Fruit fly (Drosophila melanogaster) whole organism, adult: Measurements from ENCODE around the gene CG31715.
A peak's percentile ranks its signal among the peaks of the same experiment; 100 is the strongest.

ENCODE experiments used
- CG11617 ChIP-seq: fragments of 200-800 bp; sonication (Bioruptor generic); optimal IDR thresholded peaks from 2 replicates; lab custom pipeline; 2017; ENCODE audit warnings: mild to moderate bottlenecking, missing biosample characterization, missing genetic modification reagents, missing genetic modification characterization
- CG12768 ChIP-seq: fragments of 200-800 bp; sonication (Bioruptor generic); optimal IDR thresholded peaks from 2 replicates; lab custom pipeline; 2017; ENCODE audit warnings: missing biosample characterization, missing genetic modification characterization, mild to moderate bottlenecking, moderate library complexity, missing genetic modification reagents
- CG14711 ChIP-seq: fragments of 200-800 bp; sonication (Bioruptor generic); optimal IDR thresholded peaks from 2 replicates; lab custom pipeline; 2018; ENCODE audit warnings: missing biosample characterization, mild to moderate bottlenecking, missing genetic modification characterization, moderate library complexity
- CG1620 ChIP-seq: fragments of 200-800 bp; sonication (Bioruptor generic); optimal IDR thresholded peaks from 2 replicates; lab custom pipeline; 2016; ENCODE audit warnings: missing biosample characterization, missing genetic modification characterization
- CG33017 ChIP-seq: fragments of 200-800 bp; sonication (Bioruptor generic); optimal IDR thresholded peaks from 2 replicates; lab custom pipeline; 2018; ENCODE audit warnings: missing biosample characterization, mild to moderate bottlenecking, missing genetic modification characterization, moderate library complexity
- CG5204 ChIP-seq: fragments of 200-800 bp; sonication (Bioruptor generic); optimal IDR thresholded peaks from 2 replicates; lab custom pipeline; 2016; ENCODE audit warnings: missing biosample characterization, missing genetic modification characterization
- CG7045 ChIP-seq: fragments of 200-800 bp; sonication (Bioruptor generic); optimal IDR thresholded peaks from 2 replicates; lab custom pipeline; 2017; ENCODE audit warnings: missing biosample characterization, mild to moderate bottlenecking, missing genetic modification characterization
- CG7101 ChIP-seq: fragments of 200-800 bp; sonication (Bioruptor generic); optimal IDR thresholded peaks from 2 replicates; lab custom pipeline; 2018; ENCODE audit warnings: missing biosample characterization, mild to moderate bottlenecking, missing genetic modification characterization, moderate library complexity
- Clk ChIP-seq: fragments of 200-800 bp; sonication (Bioruptor generic); optimal IDR thresholded peaks from 2 replicates; lab custom pipeline; 2017; ENCODE audit warnings: missing biosample characterization, missing genetic modification characterization
- Crg-1 ChIP-seq: fragments of 200-800 bp; sonication (Bioruptor generic); optimal IDR thresholded peaks from 2 replicates; lab custom pipeline; 2016; ENCODE audit warnings: missing biosample characterization, missing genetic modification characterization
- Hr96 ChIP-seq: fragments of 200-800 bp; sonication (Bioruptor generic); optimal IDR thresholded peaks from 2 replicates; lab custom pipeline; 2016; ENCODE audit warnings: missing biosample characterization, missing genetic modification characterization
- Mnt ChIP-seq: fragments of 200-800 bp; sonication (Bioruptor generic); optimal IDR thresholded peaks from 2 replicates; lab custom pipeline; 2016; ENCODE audit warnings: missing biosample characterization, mild to moderate bottlenecking, missing genetic modification characterization
- bab1 ChIP-seq: fragments of 200-800 bp; sonication (Bioruptor generic); optimal IDR thresholded peaks from 3 replicates; lab custom pipeline; 2019; ENCODE audit warnings: missing biosample characterization, mild to moderate bottlenecking, missing genetic modification characterization, moderate library complexity
- cic ChIP-seq: fragments of 200-800 bp; sonication (Bioruptor generic); optimal IDR thresholded peaks from 2 replicates; lab custom pipeline; 2017; ENCODE audit warnings: missing biosample characterization, mild to moderate bottlenecking, missing genetic modification characterization, moderate library complexity
- cnc ChIP-seq, 2 experiments: fragments of >200 bp; optimal IDR thresholded peaks; 2 replicates each; lab custom pipeline; 2017
- kay ChIP-seq: fragments of 200-800 bp; sonication (Bioruptor generic); peaks from one replicate; lab custom pipeline; 2016; ENCODE audit warnings: missing biosample characterization, missing genetic modification characterization, borderline replicate concordance
- ovo ChIP-seq: fragments of 200-800 bp; sonication (Bioruptor generic); optimal IDR thresholded peaks from 2 replicates; lab custom pipeline; 2016; ENCODE audit warnings: missing biosample characterization, missing genetic modification characterization
- pad ChIP-seq: fragments of 200-800 bp; sonication (Bioruptor generic); optimal IDR thresholded peaks from 3 replicates; lab custom pipeline; 2017; ENCODE audit warnings: missing biosample characterization, missing genetic modification characterization, mild to moderate bottlenecking, moderate library complexity, missing genetic modification reagents
- tj ChIP-seq: fragments of 200-800 bp; sonication (Bioruptor generic); optimal IDR thresholded peaks from 3 replicates; lab custom pipeline; 2017; ENCODE audit warnings: missing biosample characterization, mild to moderate bottlenecking, missing genetic modification characterization, moderate library complexity
- toe ChIP-seq: fragments of 200-800 bp; sonication (Bioruptor generic); optimal IDR thresholded peaks from 2 replicates; lab custom pipeline; 2016; ENCODE audit warnings: missing biosample characterization, missing genetic modification characterization

CG31715 gene

DNA sequence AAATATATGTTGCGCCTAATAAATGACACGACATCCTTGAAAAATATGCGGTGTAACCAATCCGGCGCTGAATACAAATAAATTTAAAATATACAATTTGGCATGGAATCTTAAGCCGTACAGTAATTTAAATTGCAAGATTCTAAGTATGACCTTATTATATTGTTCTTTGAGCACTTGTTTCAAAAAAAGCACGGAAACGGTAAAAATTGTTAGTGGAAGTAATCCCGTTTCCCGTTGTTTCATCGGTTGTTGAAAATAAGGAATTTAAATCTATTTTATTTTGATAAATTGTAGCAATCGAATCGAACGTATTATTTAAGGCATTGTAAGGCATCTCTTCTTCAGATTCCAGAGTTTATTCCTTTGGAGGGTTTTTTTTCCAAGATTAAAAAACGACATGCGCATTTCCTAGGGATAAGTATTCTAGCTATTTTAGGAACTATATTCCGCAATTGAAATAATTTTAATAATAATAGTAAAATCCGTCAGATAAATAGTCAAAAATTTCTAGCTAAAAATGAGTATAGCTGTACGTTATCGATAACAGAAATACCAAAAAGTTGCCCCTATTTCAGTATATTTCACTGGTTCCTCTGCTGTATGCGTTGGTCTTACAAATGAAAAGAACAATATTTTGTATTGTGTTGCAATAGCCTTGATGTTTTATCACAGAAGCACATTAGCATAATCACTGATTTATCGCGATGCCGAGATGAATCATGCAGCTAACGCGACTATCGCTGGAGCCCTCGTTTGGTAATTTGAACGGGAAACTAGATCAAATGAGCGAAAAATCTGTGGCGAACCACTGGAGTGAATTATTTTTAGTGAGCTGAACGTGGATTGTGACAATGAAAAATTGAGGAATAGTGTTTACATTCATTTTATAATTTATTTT, 8.1 kb upstream of the CG31715 start, which contains the start of gene GATAd:
Gene GATAd (plus strand): TSS at position 644 of the 901 bp plus-strand sequence.
- TF ChIP-seq CG12768 (GFP tag; lab: Kevin White, UChicago) (peak; percentile 15), ovo (GFP tag; lab: Kevin White, UChicago) (no peak), bab1 (peak; percentile 41), kay (GFP tag; lab: Kevin White, UChicago) (peak; percentile 98), CG33017 (tag; lab: Kevin White, UChicago) (peak; percentile 30), tj (GFP tag; lab: Kevin White, UChicago) (no peak), CG14711 (tag; lab: Kevin White, UChicago) (no peak), CG7101 (tag; lab: Kevin White, UChicago) (peak; percentile 8), pad (GFP tag; lab: Kevin White, UChicago) (peak; percentile 38), Mnt (GFP tag; lab: Kevin White, UChicago) (peak; percentile 23)

dm6 chr2L:10334213-10334612, 7.2 kb upstream of the CG31715 start:
- no peak for TF ChIP-seq ovo (GFP tag; lab: Kevin White, UChicago)
- no peak for TF ChIP-seq CG7045 (GFP tag; lab: Kevin White, UChicago)
- TF ChIP-seq Hr96, result no peak

dm6 chr2L:10334854-10335277, 6.5 kb upstream of the CG31715 start:
- peak; percentile 85 for TF ChIP-seq Mnt (GFP tag; lab: Kevin White, UChicago)
- no peak for TF ChIP-seq toe
- peak; percentile 45 for TF ChIP-seq ovo (GFP tag; lab: Kevin White, UChicago)
- peak; percentile 73 for TF ChIP-seq tj (GFP tag; lab: Kevin White, UChicago)
- peak; percentile 98 for TF ChIP-seq kay (GFP tag; lab: Kevin White, UChicago)
- peak; percentile 59 for TF ChIP-seq Clk (GFP tag; lab: Kevin White, UChicago)
- TF ChIP-seq CG5204, result no peak
- TF ChIP-seq CG7101 (tag; lab: Kevin White, UChicago), result peak; percentile 55
- no peak for TF ChIP-seq cnc (optimal IDR thresholded peaks at IDR 0.05; lab: Kevin White, UChicago)
- TF ChIP-seq CG7045 (GFP tag; lab: Kevin White, UChicago), result peak; percentile 62
- TF ChIP-seq Crg-1, result peak; percentile 61
- peak; percentile 28 for TF ChIP-seq CG1620 (GFP tag; lab: Kevin White, UChicago)
- TF ChIP-seq CG14711 (tag; lab: Kevin White, UChicago), result peak; percentile 43
- TF ChIP-seq CG11617, result peak; percentile 68
- peak; percentile 62 for TF ChIP-seq bab1
- peak; percentile 44 for TF ChIP-seq pad (GFP tag; lab: Kevin White, UChicago)
- peak; percentile 87 for TF ChIP-seq cic (GFP tag; lab: Kevin White, UChicago)
- TF ChIP-seq CG33017 (tag; lab: Kevin White, UChicago), result peak; percentile 56
- peak; percentile 85 for TF ChIP-seq CG12768 (GFP tag; lab: Kevin White, UChicago)
- TF ChIP-seq Hr96, result no peak

- TF ChIP-seq CG11617 (peak; percentile 15), bab1 (peak; percentile 63), CG7101 (tag; lab: Kevin White, UChicago) (peak; percentile 35), CG7045 (GFP tag; lab: Kevin White, UChicago) (no peak), Mnt (GFP tag; lab: Kevin White, UChicago) (peak; percentile 44), kay (GFP tag; lab: Kevin White, UChicago) (no peak), pad (GFP tag; lab: Kevin White, UChicago) (peak; percentile 12), CG1620 (GFP tag; lab: Kevin White, UChicago) (peak; percentile 18), cic (GFP tag; lab: Kevin White, UChicago) (peak; percentile 31), Clk (GFP tag; lab: Kevin White, UChicago) (no peak), ovo (GFP tag; lab: Kevin White, UChicago) (no peak)
Measured at dm6 chr2L:10339212-10339721, 2.1 kb upstream of the CG31715 start, which contains the start of gene SamDC. Gene SamDC, plus strand, starts transcription at chr2L:10339457.

DNA sequence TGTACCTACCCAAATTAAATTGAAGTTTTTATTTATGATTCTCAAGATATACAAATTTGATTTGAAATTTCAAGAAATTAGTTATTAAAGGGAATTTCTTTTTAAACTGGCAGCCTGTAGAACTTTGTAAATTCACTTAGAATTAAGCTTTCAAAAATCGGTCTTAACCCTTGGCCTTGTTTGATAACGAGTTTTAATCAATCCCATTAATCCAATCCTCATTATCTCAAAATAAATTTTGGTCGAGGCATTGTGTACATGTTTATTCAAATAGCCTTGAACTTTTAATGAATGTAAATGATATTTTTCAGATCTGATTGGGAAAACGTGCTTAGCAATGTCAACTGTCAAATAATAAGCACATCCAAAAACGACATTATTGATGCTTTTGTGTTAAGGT, 1.6 kb upstream of the CG31715 start:
- TF ChIP-seq CG7101 (tag; lab: Kevin White, UChicago) (no peak), kay (GFP tag; lab: Kevin White, UChicago) (peak; percentile 72)

DNA sequence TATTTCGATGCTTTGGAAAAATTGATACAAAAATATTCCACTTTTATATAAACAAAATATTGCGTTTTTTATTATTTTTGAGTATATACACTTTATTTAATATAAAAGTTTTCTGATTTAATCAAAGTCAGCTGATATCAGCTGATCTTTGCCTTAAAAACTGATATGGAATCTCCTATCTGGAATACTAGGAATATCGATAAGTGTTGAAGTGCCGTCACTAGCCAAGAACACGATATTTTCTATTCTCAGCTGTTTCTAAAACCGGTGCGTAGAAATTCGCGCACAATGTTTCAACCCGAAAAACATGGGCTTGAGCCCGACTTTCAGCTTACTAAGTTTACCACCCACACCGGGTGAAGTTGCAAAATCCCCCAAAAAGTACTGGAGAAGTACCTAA, 1.1 kb downstream of the CG31715 start, which contains the start of gene Sps2:
Gene Sps2 (plus strand): TSS at position 124 of the 400 bp plus-strand sequence.
- peak; percentile 22 for TF ChIP-seq Mnt (GFP tag; lab: Kevin White, UChicago)
- no peak for TF ChIP-seq CG7045 (GFP tag; lab: Kevin White, UChicago)
- TF ChIP-seq CG5204, result no peak
- TF ChIP-seq bab1, result peak; percentile 69
- TF ChIP-seq Clk (GFP tag; lab: Kevin White, UChicago), result no peak
- TF ChIP-seq CG7101 (tag; lab: Kevin White, UChicago), result peak; percentile 15
- peak; percentile 25 for TF ChIP-seq tj (GFP tag; lab: Kevin White, UChicago)
- peak; percentile 12 for TF ChIP-seq CG14711 (tag; lab: Kevin White, UChicago)
- TF ChIP-seq cic (GFP tag; lab: Kevin White, UChicago), result peak; percentile 16
- no peak for TF ChIP-seq pad (GFP tag; lab: Kevin White, UChicago)
- peak; percentile 19 for TF ChIP-seq CG11617
